Worm (Caenorhabditis elegans): ENCODE data around the gene T24E12.6.

DNA sequence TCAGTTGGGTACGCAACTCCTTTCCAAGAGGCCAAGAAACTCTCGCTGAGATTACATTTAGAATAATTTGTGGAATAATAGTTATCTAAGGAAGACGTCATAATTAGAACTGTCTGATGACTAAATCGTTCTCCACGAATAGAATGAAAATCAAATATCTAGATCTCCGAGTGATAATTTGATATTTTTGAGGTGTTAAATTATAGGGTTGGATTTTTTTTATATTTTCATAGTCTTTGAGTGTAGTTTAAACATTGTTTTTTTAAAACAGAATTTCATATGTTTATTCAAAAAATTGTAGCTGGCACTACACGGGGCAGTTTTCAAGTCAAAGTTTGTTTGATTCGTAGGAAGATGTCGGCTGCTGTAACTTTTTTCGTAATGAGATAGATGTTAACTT, 45.0 kb downstream of the T24E12.6 start, which contains the start of gene srh-99:
- TF ChIP-seq ama-1 (optimal IDR thresholded peaks at IDR 0.05), result no peak
- no peak for TF ChIP-seq nhr-23 (tag; optimal IDR thresholded peaks at IDR 0.05)

Data from whole organism, L2 larva.